Worm (Caenorhabditis elegans): ENCODE measurements around the gene ubc-7.

ubc-7 gene

DNA sequence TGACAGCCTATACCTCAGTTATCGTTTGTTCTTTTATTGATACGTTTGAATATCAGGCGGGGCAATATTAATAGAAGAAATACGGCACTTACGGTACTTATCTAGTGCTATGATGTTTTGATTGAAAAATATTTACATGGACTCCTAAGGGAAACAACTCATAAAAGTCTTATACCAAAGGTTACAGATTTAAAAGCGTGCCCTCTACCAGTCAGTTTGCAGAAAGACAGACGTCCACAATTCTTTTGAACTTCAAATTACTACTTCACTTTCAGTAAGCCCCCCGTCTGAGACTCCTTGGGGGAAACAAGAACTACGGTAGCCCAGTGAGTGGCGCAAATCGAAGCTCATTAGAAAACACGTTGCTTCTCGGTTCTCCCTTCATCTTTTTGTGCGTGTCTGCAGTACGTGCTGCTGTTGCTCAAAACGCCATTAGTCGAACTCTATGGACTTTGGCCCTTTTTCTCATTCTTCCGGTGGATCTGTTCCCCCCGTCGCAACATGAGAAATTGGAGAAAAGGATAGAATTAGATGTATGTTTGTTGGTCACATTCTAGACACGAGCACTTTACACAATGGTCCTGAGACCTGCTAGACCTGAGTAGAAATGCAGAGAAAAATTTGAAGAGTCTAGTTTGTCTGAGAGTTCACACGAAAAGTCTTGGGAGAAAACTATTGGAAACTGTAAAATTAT, 31.4 kb upstream of the ubc-7 start:
- TF ChIP-seq K12H6.12 (tag; optimal IDR thresholded peaks at IDR 0.05) = peak; percentile 22
- TF ChIP-seq athp-1 (tag; optimal IDR thresholded peaks at IDR 0.05) = no peak

DNA sequence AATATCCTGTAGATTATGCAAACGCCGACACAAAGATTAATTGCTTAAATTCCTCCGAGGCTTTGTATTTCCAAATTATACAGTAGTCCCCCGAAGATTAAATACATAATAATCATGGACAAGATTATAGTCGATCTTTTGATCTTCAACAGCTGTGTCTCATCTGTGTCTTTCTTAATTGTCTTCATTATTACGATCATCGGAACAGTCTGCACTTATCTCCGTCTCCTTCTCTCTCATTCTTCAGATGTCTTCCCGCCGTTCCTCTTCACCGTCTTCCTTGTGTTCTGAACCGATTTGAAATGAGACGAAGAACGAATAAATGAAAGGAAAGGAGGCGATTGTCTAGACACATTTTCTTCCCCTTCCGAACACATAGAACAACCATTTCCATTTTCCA, 30.2 kb upstream of the ubc-7 start:
- TF ChIP-seq mel-28 (tag; optimal IDR thresholded peaks at IDR 0.05; ENCODE audit: borderline replicate concordance) (no peak), hmg-20 (GFP tag; IDR thresholded peaks at IDR 0.05) (no peak), him-1 (tag; optimal IDR thresholded peaks at IDR 0.05) (no peak)

DNA sequence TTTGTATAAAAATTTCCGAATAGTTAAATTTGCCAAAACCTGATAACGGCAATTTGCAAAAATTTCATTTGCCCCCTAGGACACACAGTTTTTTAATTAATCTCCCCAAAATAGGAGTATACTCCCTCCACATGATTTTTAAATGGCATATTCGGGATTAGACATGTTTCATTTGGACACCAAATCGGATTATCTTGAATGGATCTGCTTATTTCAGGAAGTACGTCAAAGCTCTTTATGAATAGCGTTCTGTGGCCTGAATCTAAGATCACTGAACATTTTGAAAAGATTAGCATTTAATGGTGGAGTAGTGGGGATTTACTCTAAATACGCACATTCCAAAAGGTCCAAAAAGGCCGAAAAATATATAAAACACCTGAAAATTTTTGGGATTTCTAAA, 27.6 kb upstream of the ubc-7 start:
- no peak for TF ChIP-seq nfya-1 (tag; optimal IDR thresholded peaks at IDR 0.05; ENCODE audit: borderline replicate concordance, insufficient read depth)
- TF ChIP-seq lin-26 (GFP tag; IDR thresholded peaks at IDR 0.05) = no peak
- TF ChIP-seq ceh-27 (GFP tag; optimal IDR thresholded peaks at IDR 0.05) = no peak
- TF ChIP-seq snpc-3.4 (tag; optimal IDR thresholded peaks at IDR 0.05) = no peak
- TF ChIP-seq ztf-25 (GFP tag; IDR thresholded peaks at IDR 0.05) = no peak
- TF ChIP-seq ztf-3 (GFP tag; optimal IDR thresholded peaks at IDR 0.05) = no peak
- no peak for TF ChIP-seq rpc-1 (optimal IDR thresholded peaks at IDR 0.05)
- TF ChIP-seq rpc-1 (tag; optimal IDR thresholded peaks at IDR 0.05) = no peak
- TF ChIP-seq dpl-1 (GFP tag; optimal IDR thresholded peaks at IDR 0.05) = no peak
- TF ChIP-seq cebp-1 (GFP tag; IDR thresholded peaks at IDR 0.05) = no peak
- TF ChIP-seq cebp-1 (tag; optimal IDR thresholded peaks at IDR 0.05) = no peak

DNA sequence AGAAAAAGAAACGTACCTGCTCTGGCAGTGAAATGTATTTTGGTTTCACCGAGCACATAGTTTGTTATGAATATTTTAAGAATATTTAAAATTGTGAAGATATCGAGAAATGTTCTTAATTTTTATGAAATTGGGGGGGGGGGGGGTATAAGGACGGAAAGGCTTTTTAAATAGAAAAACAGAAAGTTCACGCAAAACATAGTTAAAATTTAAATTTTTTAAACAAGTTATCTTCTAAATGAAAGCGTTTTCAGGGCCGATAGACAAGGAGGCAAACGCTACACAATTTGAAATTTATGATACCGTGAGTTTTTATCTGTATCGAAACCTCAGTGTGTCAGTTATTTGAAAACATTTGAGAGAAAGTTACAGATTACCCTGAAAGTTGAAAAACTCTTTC, 24.8 kb upstream of the ubc-7 start, which contains the start of gene C15H7.4:
Gene C15H7.4, minus strand, starts transcription at position 101 of the 400 bp plus-strand sequence.
- TF ChIP-seq sdz-38 (tag; optimal IDR thresholded peaks at IDR 0.05) (no peak), T26A5.8 (tag; optimal IDR thresholded peaks at IDR 0.05) (no peak), mel-28 (tag; optimal IDR thresholded peaks at IDR 0.05; ENCODE audit: borderline replicate concordance) (no peak), ekl-4 (GFP tag; IDR thresholded peaks at IDR 0.05) (no peak), tlf-1 (GFP tag; optimal IDR thresholded peaks at IDR 0.05) (no peak), ztf-26 (tag; optimal IDR thresholded peaks at IDR 0.05) (no peak), ama-1 (optimal IDR thresholded peaks at IDR 0.05) (no peak), ama-1 (GFP tag; optimal IDR thresholded peaks at IDR 0.05) (no peak), ztf-25 (GFP tag; IDR thresholded peaks at IDR 0.05) (no peak), Y53F4B.3 (GFP tag; IDR thresholded peaks at IDR 0.05) (no peak), snpc-1.1 (tag; optimal IDR thresholded peaks at IDR 0.05; ENCODE audit: insufficient read depth) (no peak), ZK185.1 (tag; optimal IDR thresholded peaks at IDR 0.05; ENCODE audit: poor library complexity, severe bottlenecking) (no peak), lir-1 (GFP tag; conservative IDR thresholded peaks at IDR 0.05) (no peak), tbp1 (GFP tag; optimal IDR thresholded peaks at IDR 0.05) (no peak), dpl-1 (GFP tag; optimal IDR thresholded peaks at IDR 0.05) (no peak), nhr-120 (GFP tag; IDR thresholded peaks at IDR 0.05) (no peak), ztf-22 (GFP tag; optimal IDR thresholded peaks at IDR 0.05) (no peak), F39B2.1 (GFP tag; IDR thresholded peaks at IDR 0.05) (no peak)

DNA sequence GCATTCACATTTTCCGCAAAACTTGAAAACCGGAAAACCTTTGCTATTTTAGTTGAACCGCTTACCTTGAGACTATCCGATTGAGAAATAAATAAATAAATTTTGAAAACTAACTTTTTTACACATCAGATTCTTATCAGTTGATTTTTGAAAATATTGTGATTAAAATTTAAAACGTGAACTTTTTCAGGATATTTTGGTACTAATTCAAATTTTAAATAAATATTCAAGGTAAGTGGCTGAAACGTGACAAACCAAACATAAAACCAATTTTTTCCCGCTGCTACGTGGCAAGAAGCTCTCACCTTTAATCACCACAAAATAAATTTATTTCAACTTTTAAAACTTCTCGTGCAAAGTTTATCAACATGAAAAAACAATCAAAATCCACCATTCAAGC, 20.9 kb upstream of the ubc-7 start, which contains the start of gene C15H7.3:
Gene C15H7.3, minus strand, starts transcription at position 101 of the 400 bp plus-strand sequence.
- TF ChIP-seq bed-2 (GFP tag; IDR thresholded peaks at IDR 0.05) (no peak), Y56A3A.18 (GFP tag; IDR thresholded peaks at IDR 0.05) (no peak), Y95B8A.8 (GFP tag; IDR thresholded peaks at IDR 0.05) (no peak), chd-7 (tag; optimal IDR thresholded peaks at IDR 0.05) (no peak), ceh-100 (GFP tag; IDR thresholded peaks at IDR 0.05) (no peak), bed-1 (GFP tag; IDR thresholded peaks at IDR 0.05) (no peak), ekl-4 (GFP tag; IDR thresholded peaks at IDR 0.05) (no peak), ceh-91 (GFP tag; IDR thresholded peaks at IDR 0.05) (no peak), nfya-2 (GFP tag; IDR thresholded peaks at IDR 0.05) (no peak), mel-28 (tag; optimal IDR thresholded peaks at IDR 0.05; ENCODE audit: borderline replicate concordance) (no peak), hlh-12 (tag; optimal IDR thresholded peaks at IDR 0.05) (no peak), lsl-1 (GFP tag; optimal IDR thresholded peaks at IDR 0.05) (no peak)
